Fruit fly (Drosophila melanogaster): ENCODE measurements around the gene otu.

DNA sequence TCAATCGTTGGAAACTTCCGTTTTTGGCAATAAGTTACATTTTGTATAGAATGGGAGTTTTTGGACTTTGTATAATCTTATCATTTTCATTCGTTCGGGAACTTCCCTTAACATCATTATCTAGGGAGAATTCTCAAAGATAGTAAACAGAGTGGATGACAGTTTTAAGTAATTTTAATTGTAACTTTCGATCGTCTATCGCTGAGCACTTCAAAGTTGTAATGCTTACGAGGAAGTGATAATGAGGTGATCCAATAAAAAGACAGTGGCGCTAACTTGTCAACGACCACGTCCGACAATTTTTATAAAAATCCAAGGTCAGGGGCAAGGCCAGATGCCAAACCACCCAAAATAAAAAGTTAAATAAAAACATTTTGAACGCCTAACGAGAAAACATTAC, 7.0 kb upstream of the otu start:
- TF ChIP-seq EcR (GFP tag; optimal IDR thresholded peaks at IDR 0.05) (no peak), D1 (tag; optimal IDR thresholded peaks at IDR 0.05) (no peak), CG34367 (tag; optimal IDR thresholded peaks at IDR 0.05) (no peak), CG32121 (GFP tag; IDR thresholded peaks at IDR 0.05) (no peak), CG15710 (tag; optimal IDR thresholded peaks at IDR 0.05) (no peak), Pif1B (GFP tag; optimal IDR thresholded peaks at IDR 0.05) (no peak), CG13204 (GFP tag; optimal IDR thresholded peaks at IDR 0.05) (no peak), Ets98B (GFP tag; IDR thresholded peaks at IDR 0.05) (no peak), rn (GFP tag; IDR thresholded peaks at IDR 0.05) (no peak), CG14655 (GFP tag; optimal IDR thresholded peaks at IDR 0.05) (no peak), Snoo (tag; optimal IDR thresholded peaks at IDR 0.05) (no peak), CG8159 (tag; optimal IDR thresholded peaks at IDR 0.05) (no peak)
